Worm (Caenorhabditis elegans): ENCODE measurements around the gene sru-29.

- no peak for TF ChIP-seq med-1 (GFP tag; optimal IDR thresholded peaks at IDR 0.05; ENCODE audit: insufficient read depth)
- TF ChIP-seq tab-1 (GFP tag; IDR thresholded peaks at IDR 0.05): no peak
Measured at ce11 chrV:9779418-9779817, 31.8 kb upstream of the sru-29 start, which contains the start of gene F46B6.4.

All from whole organism, midembryonic.